Fruit fly (Drosophila melanogaster): ENCODE results near the gene Klp98A.

DNA sequence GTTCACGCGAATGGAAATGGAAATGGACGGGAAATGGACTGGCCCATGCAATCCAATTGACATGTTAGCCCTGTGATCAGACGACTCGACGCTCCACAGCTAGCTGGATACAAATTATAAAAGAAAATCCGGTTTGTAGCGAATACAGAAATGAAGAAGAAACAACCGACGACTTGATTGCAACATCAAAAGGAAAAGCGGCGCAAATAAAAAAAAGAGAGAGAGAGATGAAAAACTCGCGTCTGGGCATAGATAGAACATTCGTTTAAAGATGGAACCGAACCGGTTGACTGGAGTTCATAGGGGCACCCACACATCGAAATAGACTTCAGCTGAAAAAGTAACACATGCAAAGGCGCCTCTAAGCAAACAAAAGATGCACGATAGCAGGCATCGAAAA lies 3.1 kb downstream of the Klp98A start:
- TF ChIP-seq CG11617 (GFP tag; optimal IDR thresholded peaks at IDR 0.05) (no peak), cnc (optimal IDR thresholded peaks at IDR 0.05) (no peak), Crg-1 (GFP tag; optimal IDR thresholded peaks at IDR 0.05) (no peak), cic (GFP tag; optimal IDR thresholded peaks at IDR 0.05) (no peak), CG14711 (tag; optimal IDR thresholded peaks at IDR 0.05) (no peak), CG5204 (GFP tag; optimal IDR thresholded peaks at IDR 0.05) (no peak), pad (GFP tag; optimal IDR thresholded peaks at IDR 0.05) (no peak), bab1 (GFP tag; optimal IDR thresholded peaks at IDR 0.05) (no peak), ovo (GFP tag; optimal IDR thresholded peaks at IDR 0.05) (no peak)

Data from whole organism, adult.